Fruit fly (Drosophila melanogaster): Measurements from ENCODE around the gene AnxB9.
A peak's percentile ranks its signal among the peaks of the same experiment; 100 is the strongest.

DNA sequence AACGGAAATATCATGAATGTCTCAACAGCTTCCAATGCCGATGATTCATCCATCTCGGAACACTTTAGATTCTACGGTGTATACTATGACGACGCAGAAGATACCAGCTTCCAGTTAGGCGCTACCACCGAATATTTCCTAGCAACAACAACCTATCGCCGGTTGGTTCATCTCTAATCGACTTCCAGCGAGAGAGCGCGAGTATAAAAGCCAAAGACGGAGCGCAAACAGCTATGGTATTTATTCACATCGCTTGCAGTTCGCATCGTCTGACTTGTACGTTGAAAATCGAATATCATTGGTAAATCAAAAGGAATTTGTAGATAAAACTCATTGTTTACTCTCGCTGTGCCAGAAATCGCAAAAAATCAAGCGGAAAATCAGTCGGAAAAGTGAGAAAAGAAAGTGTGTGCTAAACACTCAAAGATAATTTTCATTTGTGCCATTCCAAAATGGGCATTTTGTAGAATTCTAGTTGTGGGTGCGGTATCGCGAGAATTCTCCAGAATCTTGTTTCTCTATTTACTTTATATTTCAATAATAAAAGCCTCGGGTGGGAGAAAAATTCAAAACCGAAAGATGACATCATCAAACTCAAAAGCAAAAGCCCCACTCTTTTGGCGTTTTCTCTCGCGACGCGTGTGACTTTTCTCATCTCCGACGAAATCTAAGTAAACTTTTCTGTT is at the start of gene AnxB9:
- peak in 1 of 2 experiments; percentile 22 for TF ChIP-seq CTCF (optimal IDR thresholded peaks at IDR 0.05)
- TF ChIP-seq CG8478 (optimal IDR thresholded peaks at IDR 0.05) = no peak
